Worm (Caenorhabditis elegans): ENCODE measurements around the gene str-46.

str-46 gene

DNA sequence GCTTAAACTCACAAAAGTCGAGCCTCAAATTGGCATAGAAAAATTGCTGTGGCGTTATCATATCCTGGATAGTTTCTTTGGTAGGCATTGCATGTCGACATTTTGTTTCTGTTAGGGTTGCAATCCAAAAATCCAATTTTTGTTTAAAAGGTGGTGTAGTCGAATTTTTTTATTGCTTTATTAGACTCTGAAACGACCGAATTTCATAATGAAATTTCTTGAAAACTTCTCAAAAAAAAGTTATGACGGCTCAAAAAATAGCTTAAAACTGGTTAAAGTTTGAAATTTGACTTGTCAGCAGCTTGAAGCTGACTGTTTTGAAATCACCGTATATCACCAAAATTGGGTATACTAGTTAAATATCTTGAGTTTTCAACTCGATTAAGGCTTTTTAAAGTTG lies 41.6 kb upstream of the str-46 start, which contains the start of gene srw-143:
TSS of gene srw-143 (minus strand) at position 101 of the 400 bp plus-strand sequence.
- TF ChIP-seq ztf-18 (tag; optimal IDR thresholded peaks at IDR 0.05): no peak
- no peak for TF ChIP-seq ztf-28 (GFP tag; IDR thresholded peaks at IDR 0.05)
- TF ChIP-seq ceh-79 (tag; optimal IDR thresholded peaks at IDR 0.05): no peak
- no peak for TF ChIP-seq B0035.1 (tag; optimal IDR thresholded peaks at IDR 0.05)
- no peak for TF ChIP-seq rcor-1 (GFP tag; IDR thresholded peaks at IDR 0.05)
- TF ChIP-seq nfya-2 (GFP tag; IDR thresholded peaks at IDR 0.05): no peak
- no peak for TF ChIP-seq madf-8 (GFP tag; conservative IDR thresholded peaks at IDR 0.05)
- TF ChIP-seq unc-130 (GFP tag; optimal IDR thresholded peaks at IDR 0.05): no peak

DNA sequence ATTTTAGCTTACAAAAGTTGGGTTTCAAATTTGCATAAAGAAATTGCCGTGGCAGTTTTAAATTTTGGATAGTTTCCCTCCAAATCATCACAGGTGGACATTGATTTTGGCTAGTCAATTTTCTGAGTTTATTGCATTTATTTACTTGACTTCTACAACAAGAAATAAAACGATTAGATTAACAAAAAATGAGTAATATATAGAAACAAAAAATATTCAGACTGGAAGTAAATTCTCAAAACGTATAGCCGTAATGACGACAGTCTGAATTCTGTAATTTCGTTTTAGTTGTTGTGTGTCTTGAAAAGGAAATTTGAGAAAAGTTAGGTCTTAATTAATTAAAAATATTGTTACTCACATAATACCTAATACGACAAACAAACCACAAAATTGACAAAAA lies 38.7 kb upstream of the str-46 start, which contains the start of gene srw-141:
TSS of gene srw-141 (minus strand) at position 101 of the 400 bp plus-strand sequence.
- TF ChIP-seq ztf-18 (tag; optimal IDR thresholded peaks at IDR 0.05) (no peak), B0035.1 (tag; optimal IDR thresholded peaks at IDR 0.05) (no peak), Y53G8AR.9 (GFP tag; conservative IDR thresholded peaks at IDR 0.05) (no peak), nhr-120 (GFP tag; IDR thresholded peaks at IDR 0.05) (no peak), repo-1 (tag; optimal IDR thresholded peaks at IDR 0.05) (no peak), Y67H2A.10 (GFP tag; conservative IDR thresholded peaks at IDR 0.05) (no peak), ztf-3 (GFP tag; optimal IDR thresholded peaks at IDR 0.05) (no peak)

DNA sequence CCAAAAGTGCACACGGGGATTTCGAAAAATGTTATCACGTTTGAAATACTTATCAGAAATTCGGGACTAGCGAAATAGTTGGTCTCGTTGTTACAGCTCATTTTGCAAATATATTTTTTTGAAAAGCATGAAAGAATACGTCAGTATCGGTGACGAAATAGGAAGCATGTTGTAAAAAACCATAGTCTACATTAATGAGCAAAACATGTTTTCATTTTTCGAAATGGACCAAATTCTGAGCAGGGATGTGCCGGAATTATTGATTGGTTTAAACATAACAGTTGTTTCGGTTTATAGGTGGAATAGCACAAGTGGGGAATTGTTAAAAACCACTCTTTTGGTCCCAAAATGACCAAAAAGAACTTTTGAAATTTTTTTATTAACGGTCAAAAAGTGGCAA lies 34.3 kb upstream of the str-46 start, which contains the start of gene srh-247:
TSS of gene srh-247 (minus strand) at position 101 of the 400 bp plus-strand sequence.
- TF ChIP-seq gei-17 (GFP tag; optimal IDR thresholded peaks at IDR 0.05) (no peak), T07F8.4 (tag; optimal IDR thresholded peaks at IDR 0.05) (no peak), B0019.2 (GFP tag; conservative IDR thresholded peaks at IDR 0.05) (no peak), Y95B8A.8 (GFP tag; IDR thresholded peaks at IDR 0.05) (no peak), ccch-3 (GFP tag; optimal IDR thresholded peaks at IDR 0.05) (no peak), rpc-1 (optimal IDR thresholded peaks at IDR 0.05) (no peak), rpc-1 (tag; optimal IDR thresholded peaks at IDR 0.05) (no peak), rec-8 (tag; optimal IDR thresholded peaks at IDR 0.05) (no peak), nhr-90 (tag; optimal IDR thresholded peaks at IDR 0.05) (no peak), tlf-1 (GFP tag; optimal IDR thresholded peaks at IDR 0.05) (no peak), F52B5.7 (tag; optimal IDR thresholded peaks at IDR 0.05) (no peak), snpc-1.1 (tag; optimal IDR thresholded peaks at IDR 0.05; ENCODE audit: insufficient read depth) (no peak)

ce11 chrV:2931252-2931651 lies 31.5 kb upstream of the str-46 start, which contains the start of gene C31B8.1:
Gene C31B8.1 (plus strand): TSS chrV:2931552.
- no peak for TF ChIP-seq lag-1 (GFP tag; IDR thresholded peaks at IDR 0.05)

DNA sequence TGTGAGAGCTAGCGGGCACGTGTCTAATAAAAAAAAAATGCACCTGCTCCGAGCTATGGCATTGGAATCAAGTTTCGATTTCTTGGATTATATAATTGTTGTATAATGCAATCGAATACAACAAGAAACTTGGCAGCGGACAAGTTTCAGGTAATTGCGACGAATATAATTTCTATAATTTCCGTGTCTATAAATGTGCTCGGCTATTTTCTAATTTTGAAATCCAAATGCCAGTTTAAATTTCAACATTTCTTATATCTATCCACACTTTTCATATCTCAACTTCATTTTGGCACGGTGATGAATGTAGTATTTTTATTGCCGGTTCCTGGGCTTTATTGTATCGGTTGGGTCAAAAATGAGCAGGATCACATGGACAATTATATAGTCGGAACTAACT lies 30.0 kb upstream of the str-46 start, which contains the start of gene C31B8.16:
TSS of gene C31B8.16 (plus strand) at position 301 of the 400 bp plus-strand sequence.
- no peak for TF ChIP-seq nfya-2 (GFP tag; IDR thresholded peaks at IDR 0.05)
- no peak for TF ChIP-seq aptf-2 (GFP tag; conservative IDR thresholded peaks at IDR 0.05)
- TF ChIP-seq ceh-79 (tag; optimal IDR thresholded peaks at IDR 0.05): no peak
- no peak for TF ChIP-seq bed-1 (GFP tag; IDR thresholded peaks at IDR 0.05)
- TF ChIP-seq lin-26 (GFP tag; IDR thresholded peaks at IDR 0.05): no peak
- no peak for TF ChIP-seq lsl-1 (GFP tag; optimal IDR thresholded peaks at IDR 0.05)
- TF ChIP-seq chd-7 (tag; optimal IDR thresholded peaks at IDR 0.05): no peak
- TF ChIP-seq mes-4 (tag; optimal IDR thresholded peaks at IDR 0.05): no peak
- no peak for TF ChIP-seq dpl-1 (GFP tag; optimal IDR thresholded peaks at IDR 0.05)
- TF ChIP-seq cebp-2 (GFP tag; IDR thresholded peaks at IDR 0.05): no peak
- TF ChIP-seq B0035.1 (tag; optimal IDR thresholded peaks at IDR 0.05): no peak
- no peak for TF ChIP-seq K11D2.4 (GFP tag; IDR thresholded peaks at IDR 0.05)
- TF ChIP-seq unc-62 (GFP tag; optimal IDR thresholded peaks at IDR 0.05): no peak
- no peak for TF ChIP-seq sdz-38 (tag; optimal IDR thresholded peaks at IDR 0.05)
- TF ChIP-seq Y53F4B.3 (GFP tag; IDR thresholded peaks at IDR 0.05): no peak
- TF ChIP-seq D2030.7 (GFP tag; IDR thresholded peaks at IDR 0.05): no peak
- no peak for TF ChIP-seq snpc-1.3 (tag; optimal IDR thresholded peaks at IDR 0.05; ENCODE audit: insufficient read depth)
- no peak for TF ChIP-seq ztf-28 (GFP tag; IDR thresholded peaks at IDR 0.05)
